Worm (Caenorhabditis elegans) whole organism, L1 larva: Measurements from ENCODE around the gene Y49F6B.20.
A peak's percentile ranks its signal among the peaks of the same experiment; 100 is the strongest.

Experiments
- C04F5.9 ChIP-seq: sonication (generic microtip); optimal IDR thresholded peaks from 2 replicates; lab custom pipeline; 2016; ENCODE audit warnings: missing genetic modification characterization, missing compliant biosample characterization
- Y116A8C.19 ChIP-seq: sonication (generic microtip); optimal IDR thresholded peaks from 2 replicates; lab custom pipeline; 2016; ENCODE audit warnings: missing compliant biosample characterization, missing genetic modification characterization, borderline replicate concordance
- aha-1 ChIP-seq: fragments of 150-350 bp; optimal IDR thresholded peaks from 2 replicates; lab custom pipeline; 2014; ENCODE audit warnings: missing biosample characterization, missing genetic modification characterization
- blmp-1 ChIP-seq: fragments of 150-350 bp; optimal IDR thresholded peaks from 2 replicates; lab custom pipeline; 2014; ENCODE audit warnings: missing biosample characterization, missing genetic modification characterization
- ceh-63 ChIP-seq: fragments of 200-800 bp; sonication (Bioruptor generic); optimal IDR thresholded peaks from 2 replicates; lab custom pipeline; 2018; ENCODE audit warnings: mild to moderate bottlenecking, missing genetic modification characterization, missing compliant biosample characterization
- ceh-8 ChIP-seq: fragments of 200-800 bp; sonication (Bioruptor generic); optimal IDR thresholded peaks from 2 replicates; lab custom pipeline; 2018; ENCODE audit warnings: mild to moderate bottlenecking, missing genetic modification characterization, moderate library complexity, missing compliant biosample characterization
- ceh-90 ChIP-seq: sonication (generic microtip); optimal IDR thresholded peaks from 2 replicates; lab custom pipeline; 2016; ENCODE audit warnings: missing genetic modification characterization, missing compliant biosample characterization
- ces-1 ChIP-seq: fragments of 150-350 bp; optimal IDR thresholded peaks from 2 replicates; lab custom pipeline; 2014; ENCODE audit warnings: missing biosample characterization, missing genetic modification reagents, missing genetic modification characterization
- dpl-1 ChIP-seq, 3 experiments: fragments of 150-350 bp in 2 of 3; sonication (generic microtip) in 1 of 3; optimal IDR thresholded peaks; 2 replicates each; lab custom pipeline; 2014 to 2017; ENCODE audit warnings: missing biosample characterization in 3 of 3, missing genetic modification characterization in 3 of 3, missing genetic modification reagents in 3 of 3
- efl-1 ChIP-seq, 4 experiments: fragments of 150-350 bp; optimal IDR thresholded peaks in 3 of 4; peaks in 1 of 4; 1 replicate in 1 of 4; 2 replicates in 3 of 4; lab custom pipeline; 2014; ENCODE audit warnings: missing biosample characterization in 2 of 4, missing genetic modification characterization in 2 of 4, missing genetic modification reagents in 2 of 4
- efl-3 ChIP-seq: fragments of 200-800 bp; sonication (Bioruptor generic); optimal IDR thresholded peaks from 2 replicates; lab custom pipeline; 2018; ENCODE audit warnings: mild to moderate bottlenecking, missing genetic modification characterization, missing compliant biosample characterization
- elt-2 ChIP-seq: sonication (generic microtip); optimal IDR thresholded peaks from 2 replicates; lab custom pipeline; 2016; ENCODE audit warnings: missing genetic modification characterization, mild to moderate bottlenecking, inconsistent platforms, missing compliant biosample characterization, missing genetic modification reagents
- elt-3 ChIP-seq, 6 experiments: fragments of 150-350 bp in 1 of 6; sonication (generic microtip); optimal IDR thresholded peaks; 2 replicates each; lab custom pipeline; 2017 to 2018; ENCODE audit warnings: missing biosample characterization in 6 of 6, missing genetic modification characterization in 6 of 6, inconsistent platforms in 1 of 6
- fkh-8 ChIP-seq: sonication (generic microtip); optimal IDR thresholded peaks from 2 replicates; lab custom pipeline; 2016; ENCODE audit warnings: mild to moderate bottlenecking, missing genetic modification characterization, missing compliant biosample characterization
- fos-1 ChIP-seq: fragments of 150-350 bp; optimal IDR thresholded peaks from 2 replicates; lab custom pipeline; 2014; ENCODE audit warnings: missing biosample characterization, missing genetic modification characterization
- irx-1 ChIP-seq: sonication (generic microtip); optimal IDR thresholded peaks from 2 replicates; lab custom pipeline; 2016; ENCODE audit warnings: missing genetic modification characterization, missing compliant biosample characterization
- isw-1 ChIP-seq: fragments of 200-800 bp; sonication (Bioruptor generic); IDR thresholded peaks from 2 replicates; pipeline ENCODE4 v1.3.6; 2022; ENCODE audit warnings: missing genetic modification characterization, missing compliant biosample characterization
- jun-1 ChIP-seq: fragments of 150-350 bp; optimal IDR thresholded peaks from 2 replicates; lab custom pipeline; 2014; ENCODE audit warnings: missing biosample characterization, missing genetic modification reagents, missing genetic modification characterization
- lin-15B ChIP-seq: fragments of 150-350 bp; sonication (generic microtip); optimal IDR thresholded peaks from 3 replicates; lab custom pipeline; 2014; ENCODE audit warnings: missing biosample characterization, missing genetic modification characterization
- lin-35 ChIP-seq, 2 experiments: fragments of 150-350 bp; optimal IDR thresholded peaks; 2 replicates each; lab custom pipeline; 2014; ENCODE audit warnings: missing biosample characterization in 2 of 2, missing genetic modification characterization in 2 of 2, missing genetic modification reagents in 2 of 2
- lsy-2 ChIP-seq, 2 experiments: fragments of 150-350 bp; optimal IDR thresholded peaks; 2 replicates each; lab custom pipeline; 2014; ENCODE audit warnings: missing biosample characterization in 2 of 2, missing genetic modification characterization in 2 of 2
- mdl-1 ChIP-seq, 2 experiments: fragments of 150-350 bp; optimal IDR thresholded peaks; 2 replicates each; lab custom pipeline; 2014 to 2017; ENCODE audit warnings: missing biosample characterization in 2 of 2, missing genetic modification characterization in 2 of 2, inconsistent platforms in 1 of 2
- mef-2 ChIP-seq: fragments of 150-350 bp; optimal IDR thresholded peaks from 2 replicates; lab custom pipeline; 2014; ENCODE audit warnings: missing biosample characterization, missing genetic modification characterization
- nhr-19 ChIP-seq: fragments of 200-800 bp; sonication (Bioruptor generic); conservative IDR thresholded peaks from 2 replicates; pipeline ENCODE4 v1.3.6; 2022; ENCODE audit warnings: missing genetic modification characterization, missing compliant biosample characterization
- nhr-20 ChIP-seq: sonication (generic microtip); optimal IDR thresholded peaks from 2 replicates; lab custom pipeline; 2016; ENCODE audit warnings: mild to moderate bottlenecking, missing genetic modification characterization, missing compliant biosample characterization
- nhr-237 ChIP-seq: fragments of 150-350 bp; optimal IDR thresholded peaks from 2 replicates; lab custom pipeline; 2014; ENCODE audit warnings: missing biosample characterization, missing genetic modification characterization
- nhr-28 ChIP-seq: fragments of 150-350 bp; optimal IDR thresholded peaks from 2 replicates; lab custom pipeline; 2014; ENCODE audit warnings: missing biosample characterization, missing genetic modification characterization
- nhr-47 ChIP-seq: sonication (generic microtip); optimal IDR thresholded peaks from 2 replicates; lab custom pipeline; 2016; ENCODE audit warnings: mild to moderate bottlenecking, missing genetic modification characterization, moderate library complexity, missing compliant biosample characterization
- nhr-77 ChIP-seq: fragments of 150-350 bp; optimal IDR thresholded peaks from 2 replicates; lab custom pipeline; 2014; ENCODE audit warnings: missing biosample characterization, missing genetic modification characterization
- nhr-85 ChIP-seq: sonication (generic microtip); peaks from one replicate; lab custom pipeline; 2016; ENCODE audit warnings: missing genetic modification characterization, inconsistent platforms, missing compliant biosample characterization
- pag-3 ChIP-seq: sonication (generic microtip); optimal IDR thresholded peaks from 2 replicates; lab custom pipeline; 2017; ENCODE audit warnings: missing genetic modification characterization, mild to moderate bottlenecking, missing compliant biosample characterization, antibody characterized with exemption, borderline replicate concordance; ENCODE audit not compliant: insufficient read depth
- pax-3 ChIP-seq: fragments of 200-800 bp; sonication (Bioruptor generic); optimal IDR thresholded peaks from 2 replicates; lab custom pipeline; 2018; ENCODE audit warnings: mild to moderate bottlenecking, missing genetic modification characterization, moderate library complexity, missing compliant biosample characterization
- pqm-1 ChIP-seq: sonication (generic microtip); optimal IDR thresholded peaks from 3 replicates; lab custom pipeline; 2017; ENCODE audit warnings: missing biosample characterization, missing genetic modification characterization
- skn-1 ChIP-seq: fragments of 150-350 bp; optimal IDR thresholded peaks from 2 replicates; lab custom pipeline; 2014; ENCODE audit warnings: missing biosample characterization, missing genetic modification characterization
- snpc-4 ChIP-seq: fragments of 150-350 bp; optimal IDR thresholded peaks from 2 replicates; lab custom pipeline; 2014; ENCODE audit warnings: missing biosample characterization, missing genetic modification characterization
- sup-37 ChIP-seq: fragments of 200-800 bp; sonication (Bioruptor generic); optimal IDR thresholded peaks from 2 replicates; lab custom pipeline; 2018; ENCODE audit warnings: mild to moderate bottlenecking, missing genetic modification characterization, missing compliant biosample characterization
- unc-86 ChIP-seq: sonication (generic microtip); optimal IDR thresholded peaks from 2 replicates; lab custom pipeline; 2016; ENCODE audit warnings: missing genetic modification characterization, missing compliant biosample characterization
- unc-98 ChIP-seq: fragments of 200-800 bp; sonication (Bioruptor generic); IDR thresholded peaks from 2 replicates; pipeline ENCODE4 v1.3.6; 2022; ENCODE audit warnings: missing genetic modification characterization, missing compliant biosample characterization
- xbp-1 ChIP-seq: sonication (generic microtip); optimal IDR thresholded peaks from 2 replicates; lab custom pipeline; 2016; ENCODE audit warnings: missing genetic modification characterization, missing compliant biosample characterization
- zip-4 ChIP-seq: fragments of 200-800 bp; sonication (Bioruptor generic); optimal IDR thresholded peaks from 2 replicates; lab custom pipeline; 2018; ENCODE audit warnings: mild to moderate bottlenecking, missing genetic modification characterization, moderate library complexity, missing compliant biosample characterization
- ztf-4 ChIP-seq: fragments of 150-350 bp; optimal IDR thresholded peaks from 2 replicates; lab custom pipeline; 2014; ENCODE audit warnings: missing biosample characterization, missing genetic modification characterization

Gene Y49F6B.20

DNA sequence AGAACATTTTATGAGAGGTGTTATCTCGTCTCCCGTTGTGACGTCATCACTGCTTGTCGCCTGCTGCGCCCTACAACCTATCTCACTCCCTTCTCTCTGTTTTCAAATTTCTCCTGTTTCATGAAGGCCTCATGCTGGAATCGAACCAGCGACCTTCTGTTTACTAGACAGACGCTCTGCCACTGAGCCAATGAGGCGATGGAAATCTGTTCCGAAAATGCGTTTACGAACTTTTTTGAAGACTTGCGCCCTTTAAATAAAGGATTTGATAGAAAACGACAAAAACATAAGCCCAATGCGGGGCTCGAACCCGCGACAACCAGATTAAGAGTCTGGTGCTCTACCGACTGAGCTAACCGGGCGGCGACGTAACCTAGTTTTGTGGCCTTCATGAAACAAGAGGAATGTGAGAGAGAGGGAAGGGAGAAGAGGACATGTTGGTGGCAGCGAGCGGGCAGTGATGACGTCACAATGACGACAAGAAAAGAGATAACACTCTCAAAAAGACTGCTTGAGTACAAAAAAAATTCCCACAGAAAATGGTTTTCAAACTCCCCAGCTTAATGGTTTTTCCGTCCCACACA lies 48.6 kb upstream of the Y49F6B.20 start, which contains the start of gene clec-126 (continued):
- peak; percentile 74 for TF ChIP-seq xbp-1 (tag; lab: Kevin White, UChicago)
- peak; percentile 82 for TF ChIP-seq nhr-85 (tag; lab: Kevin White, UChicago)
- peak; percentile 53 for TF ChIP-seq fos-1
- no peak for TF ChIP-seq nhr-28 (tag; lab: Kevin White, UChicago)
- peak; percentile 69 for TF ChIP-seq nhr-77
- TF ChIP-seq irx-1 (tag; lab: Kevin White, UChicago): peak; percentile 43
- TF ChIP-seq skn-1 (tag; lab: Kevin White, UChicago): peak; percentile 47
- TF ChIP-seq pax-3: no peak
- no peak for TF ChIP-seq Y116A8C.19 (tag; lab: Kevin White, UChicago)
- TF ChIP-seq nhr-19 (GFP tag; lab: Robert Waterston, UW): peak; percentile 65
- TF ChIP-seq ces-1: no peak
- peak; percentile 38 to 59 for TF ChIP-seq efl-1 (optimal IDR thresholded peaks at IDR 0.05; lab: Kevin White, UChicago)
- peak; percentile 40 to 93 for TF ChIP-seq efl-1 (GFP tag; optimal IDR thresholded peaks at IDR 0.05 in 1 of 2; lab: Kevin White, UChicago)
- TF ChIP-seq zip-4: no peak
- TF ChIP-seq unc-98: no peak
- TF ChIP-seq unc-86 (tag; lab: Kevin White, UChicago): peak; percentile 48
- TF ChIP-seq elt-2 (tag; lab: Kevin White, UChicago): peak; percentile 65
- TF ChIP-seq lin-15B: peak; percentile 24
- peak; percentile 40 for TF ChIP-seq blmp-1 (tag; lab: Kevin White, UChicago)
- no peak for TF ChIP-seq pqm-1 (tag; lab: Kevin White, UChicago)
- TF ChIP-seq nhr-237 (tag; lab: Kevin White, UChicago): no peak
- peak; percentile 29 for TF ChIP-seq C04F5.9 (tag; lab: Kevin White, UChicago)
- TF ChIP-seq nhr-20 (tag; lab: Kevin White, UChicago): peak; percentile 75
- TF ChIP-seq dpl-1 (GFP tag; optimal IDR thresholded peaks at IDR 0.05; lab: Kevin White, UChicago): peak in 2 of 3 experiments; percentile 46 to 49
- TF ChIP-seq mdl-1 (tag; optimal IDR thresholded peaks at IDR 0.05; lab: Kevin White, UChicago): peak in 1 of 2 experiments; percentile 50
- TF ChIP-seq lin-35 (GFP tag; optimal IDR thresholded peaks at IDR 0.05; lab: Kevin White, UChicago): peak; percentile 30 to 76
- TF ChIP-seq elt-3 (tag; optimal IDR thresholded peaks at IDR 0.05; lab: Kevin White, UChicago): peak in 2 of 6 experiments; percentile 2 to 40
- no peak for TF ChIP-seq sup-37 (GFP tag; lab: Kevin White, UChicago)
- peak; percentile 83 for TF ChIP-seq nhr-47 (tag; lab: Kevin White, UChicago)
- peak; percentile 4 for TF ChIP-seq ceh-8
- TF ChIP-seq jun-1 (tag; lab: Kevin White, UChicago): no peak
- no peak for TF ChIP-seq pag-3 (tag; lab: Kevin White, UChicago)
- TF ChIP-seq ceh-63 (GFP tag; lab: Kevin White, UChicago): no peak
- peak; percentile 64 for TF ChIP-seq ztf-4 (tag; lab: Kevin White, UChicago)
- TF ChIP-seq aha-1 (tag; lab: Kevin White, UChicago): no peak
- TF ChIP-seq lsy-2 (tag; optimal IDR thresholded peaks at IDR 0.05; lab: Kevin White, UChicago): peak; percentile 68 to 81
- TF ChIP-seq fkh-8 (tag; lab: Kevin White, UChicago): peak; percentile 44
- no peak for TF ChIP-seq ceh-90 (tag; lab: Kevin White, UChicago)
- TF ChIP-seq isw-1 (GFP tag; lab: Robert Waterston, UW): no peak
- no peak for TF ChIP-seq efl-3
- TF ChIP-seq, all 84 proteins: peak for 44

- no peak for TF ChIP-seq snpc-4 (tag; lab: Kevin White, UChicago)
- TF ChIP-seq dpl-1 (GFP tag; optimal IDR thresholded peaks at IDR 0.05; lab: Kevin White, UChicago): no peak
- TF ChIP-seq aha-1 (tag; lab: Kevin White, UChicago): no peak
- no peak for TF ChIP-seq mef-2 (tag; lab: Kevin White, UChicago)
- TF ChIP-seq sup-37 (GFP tag; lab: Kevin White, UChicago): no peak
Measured at ce11 chrII:3516175-3516574, 45.7 kb upstream of the Y49F6B.20 start.
